Fruit fly (Drosophila melanogaster) whole organism, wandering third instar larva: ENCODE measurements around the gene Acp33A.

Source experiments
- Abd-B ChIP-seq: fragments of >200 bp; optimal IDR thresholded peaks from 2 replicates; lab custom pipeline; 2017; ENCODE audit warnings: missing biosample characterization, missing genetic modification characterization
- Jra ChIP-seq: sonication (Bioruptor generic); optimal IDR thresholded peaks from 2 replicates; lab custom pipeline; 2016; ENCODE audit warnings: missing biosample characterization, missing genetic modification characterization
- Myc ChIP-seq: fragments of >200 bp; optimal IDR thresholded peaks from 2 replicates; lab custom pipeline; 2017
- OdsH ChIP-seq: fragments of 200-800 bp; sonication (Bioruptor generic); optimal IDR thresholded peaks from 2 replicates; lab custom pipeline; 2016; ENCODE audit warnings: missing biosample characterization, mild to moderate bottlenecking, missing genetic modification characterization
- Vsx2 ChIP-seq: fragments of 200-300, 225-300 bp; sonication (Bioruptor generic); optimal IDR thresholded peaks from 2 replicates; lab custom pipeline; 2018; ENCODE audit warnings: missing biosample characterization, missing genetic modification characterization; ENCODE audit not compliant: partially characterized antibody
- br ChIP-seq: fragments of 200-800 bp; sonication (Bioruptor generic); optimal IDR thresholded peaks from 2 replicates; lab custom pipeline; 2016; ENCODE audit warnings: missing biosample characterization, missing genetic modification characterization
- dl ChIP-seq, 2 experiments: fragments of 175-275, 200-275 bp in 1 of 2; fragments of 200-275 bp in 1 of 2; sonication (Bioruptor generic); optimal IDR thresholded peaks; lab custom pipeline; 2018; ENCODE audit warnings: mild to moderate bottlenecking in 2 of 2, missing biosample characterization in 2 of 2, missing genetic modification characterization in 2 of 2, moderate library complexity in 2 of 2; ENCODE audit not compliant: partially characterized antibody in 2 of 2, insufficient read depth in 1 of 2
- dmrt93B ChIP-seq: fragments of 200-800 bp; sonication (Bioruptor generic); optimal IDR thresholded peaks from 2 replicates; lab custom pipeline; 2018; ENCODE audit warnings: missing biosample characterization, mild to moderate bottlenecking, missing genetic modification characterization
- lola ChIP-seq: fragments of >200 bp; optimal IDR thresholded peaks from 2 replicates; lab custom pipeline; 2017; ENCODE audit warnings: missing biosample characterization, missing genetic modification characterization
- sage ChIP-seq: fragments of 200-800 bp; sonication (Bioruptor generic); optimal IDR thresholded peaks from 2 replicates; lab custom pipeline; 2016; ENCODE audit warnings: missing biosample characterization, mild to moderate bottlenecking, missing genetic modification characterization
- usp ChIP-seq: fragments of >200 bp; optimal IDR thresholded peaks from 2 replicates; lab custom pipeline; 2017; ENCODE audit warnings: missing biosample characterization, missing genetic modification characterization
- woc ChIP-seq: sonication (Bioruptor generic); optimal IDR thresholded peaks from 2 replicates; lab custom pipeline; 2016; ENCODE audit warnings: missing biosample characterization, mild to moderate bottlenecking, missing genetic modification characterization

DNA sequence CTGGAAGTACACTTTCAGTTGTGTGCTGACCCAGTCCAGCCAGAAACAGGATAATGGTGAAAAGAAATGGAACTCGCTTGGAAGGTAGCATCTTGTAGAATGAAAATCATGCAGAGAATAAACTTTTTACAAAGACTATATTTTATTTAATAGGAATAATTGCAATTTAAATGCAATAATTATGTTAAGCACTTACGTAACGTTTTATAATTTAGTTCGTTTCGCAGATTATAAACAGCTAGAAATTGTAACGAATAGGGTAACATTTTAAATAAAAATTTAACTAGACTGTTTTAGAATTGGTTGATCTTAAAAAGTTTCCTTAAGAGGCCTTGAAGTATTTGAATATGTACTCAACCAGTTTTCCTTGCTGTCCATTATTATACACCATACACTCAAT, at the start of gene Acp33A:
- TF ChIP-seq dmrt93B (GFP tag; lab: Kevin White, UChicago) (no peak), Myc (no peak), Jra (GFP tag; lab: Kevin White, UChicago) (no peak), usp (GFP tag; lab: Kevin White, UChicago) (no peak), Vsx2 (GFP tag; lab: Kevin White, UChicago) (no peak), woc (GFP tag; lab: Kevin White, UChicago) (no peak), sage (GFP tag; lab: Kevin White, UChicago) (no peak), lola (GFP tag; lab: Kevin White, UChicago) (no peak), OdsH (GFP tag; lab: Kevin White, UChicago) (no peak), br (GFP tag; lab: Kevin White, UChicago) (no peak), dl (GFP tag; optimal IDR thresholded peaks at IDR 0.05; lab: Kevin White, UChicago; ENCODE audit: insufficient read depth in 1 of 2, partially characterized antibody in 2 of 2) (no peak), Abd-B (no peak)
